Worm (Caenorhabditis elegans) whole organism, early embryonic: ENCODE results near the gene glna-1.

Experiments used
- B0310.2 ChIP-seq: sonication (generic microtip); optimal IDR thresholded peaks from 2 replicates; lab custom pipeline; 2016; ENCODE audit warnings: mild to moderate bottlenecking, missing genetic modification characterization, missing compliant biosample characterization
- F13C5.2 ChIP-seq: sonication (generic microtip); optimal IDR thresholded peaks from 2 replicates; lab custom pipeline; 2017; ENCODE audit warnings: mild to moderate bottlenecking, missing genetic modification characterization, inconsistent platforms, missing compliant biosample characterization
- aly-1 ChIP-seq: sonication (generic microtip); optimal IDR thresholded peaks from 2 replicates; lab custom pipeline; 2016; ENCODE audit warnings: missing genetic modification characterization, missing compliant biosample characterization
- ama-1 ChIP-seq: fragments of 150-350 bp; optimal IDR thresholded peaks from 2 replicates; lab custom pipeline; 2014
- ceh-13 ChIP-seq: fragments of 200-800 bp; sonication (Bioruptor generic); optimal IDR thresholded peaks from 2 replicates; lab custom pipeline; 2018; ENCODE audit warnings: mild to moderate bottlenecking, missing genetic modification characterization, missing compliant biosample characterization
- ceh-36 ChIP-seq: sonication (generic microtip); optimal IDR thresholded peaks from 2 replicates; lab custom pipeline; 2016; ENCODE audit warnings: missing genetic modification characterization, inconsistent platforms, missing compliant biosample characterization
- ets-7 ChIP-seq: sonication (generic microtip); optimal IDR thresholded peaks from 2 replicates; lab custom pipeline; 2016; ENCODE audit warnings: missing genotype, missing genetic modification characterization, missing compliant biosample characterization
- flt-1 ChIP-seq: fragments of 200-800 bp; sonication (Bioruptor generic); IDR thresholded peaks from 2 replicates; pipeline ENCODE4 v1.3.6; 2022; ENCODE audit warnings: missing genetic modification characterization, missing compliant biosample characterization
- hmbx-1 ChIP-seq: sonication (generic microtip); optimal IDR thresholded peaks from 2 replicates; lab custom pipeline; 2016; ENCODE audit warnings: mild to moderate bottlenecking, missing genetic modification characterization, missing compliant biosample characterization
- hmg-4 ChIP-seq: fragments of 200-800 bp; sonication (Bioruptor generic); optimal IDR thresholded peaks from 2 replicates; lab custom pipeline; 2018; ENCODE audit warnings: mild to moderate bottlenecking, missing genetic modification characterization, missing compliant biosample characterization
- hnd-1 ChIP-seq: sonication (generic microtip); optimal IDR thresholded peaks from 2 replicates; lab custom pipeline; 2016; ENCODE audit warnings: missing genetic modification characterization, missing compliant biosample characterization
- pes-1 ChIP-seq: fragments of 200-800 bp; sonication (Bioruptor generic); IDR thresholded peaks from 2 replicates; pipeline ENCODE4 v1.3.6; 2022; ENCODE audit warnings: missing genetic modification reagents, missing genetic modification characterization, missing compliant biosample characterization
- scrt-1 ChIP-seq: fragments of 200-800 bp; sonication (Bioruptor generic); IDR thresholded peaks from 2 replicates; pipeline ENCODE4 v1.3.6; 2022; ENCODE audit warnings: missing genetic modification characterization, missing compliant biosample characterization
- sea-1 ChIP-seq: fragments of 200-800 bp; sonication (Bioruptor generic); conservative IDR thresholded peaks from 2 replicates; pipeline ENCODE4 v1.3.6; 2022; ENCODE audit warnings: missing genetic modification characterization, missing compliant biosample characterization
- tbx-11 ChIP-seq: fragments of 200-800 bp; sonication (Bioruptor generic); IDR thresholded peaks from 2 replicates; pipeline ENCODE4 v1.3.6; 2022; ENCODE audit warnings: missing genetic modification characterization, missing compliant biosample characterization
- tbx-37 ChIP-seq: fragments of 200-800 bp; sonication (Bioruptor generic); conservative IDR thresholded peaks from 2 replicates; pipeline ENCODE4 v1.3.6; 2022; ENCODE audit warnings: missing genetic modification reagents, missing genetic modification characterization, missing compliant biosample characterization
- tra-4 ChIP-seq: sonication (generic microtip); optimal IDR thresholded peaks from 2 replicates; lab custom pipeline; 2017; ENCODE audit warnings: missing genetic modification characterization, missing compliant biosample characterization

glna-1 gene

ce11 chrII:14733424-14733823, at the start of gene glna-1:
TSS of gene glna-1 (minus strand) at chrII:14733524.
- TF ChIP-seq ceh-36 (tag; lab: Kevin White, UChicago) (no peak), F13C5.2 (tag; lab: Kevin White, UChicago) (no peak), sea-1 (GFP tag; lab: Robert Waterston, UW) (no peak), ets-7 (no peak), hmg-4 (GFP tag; lab: Kevin White, UChicago) (no peak), B0310.2 (tag; lab: Kevin White, UChicago) (no peak), hnd-1 (tag; lab: Kevin White, UChicago) (no peak)

- no peak for TF ChIP-seq tbx-37 (GFP tag; lab: Robert Waterston, UW)
Observed at ce11 chrII:14779851-14780250, 46.5 kb upstream of the glna-1 start.

- no peak for TF ChIP-seq hmg-4 (GFP tag; lab: Kevin White, UChicago)
- no peak for TF ChIP-seq ama-1 (lab: Kevin White, UChicago)
- TF ChIP-seq sea-1 (GFP tag; lab: Robert Waterston, UW) = no peak
- no peak for TF ChIP-seq tra-4
- TF ChIP-seq B0310.2 (tag; lab: Kevin White, UChicago) = no peak
- no peak for TF ChIP-seq tbx-37 (GFP tag; lab: Robert Waterston, UW)
- no peak for TF ChIP-seq flt-1
- TF ChIP-seq pes-1 (GFP tag; lab: Robert Waterston, UW) = no peak
- no peak for TF ChIP-seq hnd-1 (tag; lab: Kevin White, UChicago)
- no peak for TF ChIP-seq tbx-11 (GFP tag; lab: Robert Waterston, UW)
- no peak for TF ChIP-seq aly-1
- no peak for TF ChIP-seq F13C5.2 (tag; lab: Kevin White, UChicago)
Observed at ce11 chrII:14778092-14778491, 44.8 kb upstream of the glna-1 start, which contains the start of gene Y54E2A.8. TSS of gene Y54E2A.8 (plus strand) at chrII:14778345.

ce11 chrII:14772956-14773788, 39.8 kb upstream of the glna-1 start, which contains the start of gene Y54E2A.7:
TSS of gene Y54E2A.7 (minus strand) at chrII:14773006.
- TF ChIP-seq scrt-1 = no peak
- no peak for TF ChIP-seq ets-7
- no peak; the same call in 1 of the 2 replicates for TF ChIP-seq pes-1 (GFP tag; lab: Robert Waterston, UW)
- no peak for TF ChIP-seq ceh-13 (GFP tag; lab: Kevin White, UChicago)
- TF ChIP-seq flt-1 = no peak
- TF ChIP-seq sea-1 (GFP tag; lab: Robert Waterston, UW) = no peak
- no peak for TF ChIP-seq tbx-11 (GFP tag; lab: Robert Waterston, UW)
- TF ChIP-seq hnd-1 (tag; lab: Kevin White, UChicago) = no peak

ce11 chrII:14772113-14772512, 38.8 kb upstream of the glna-1 start:
- no peak for TF ChIP-seq flt-1
- no peak for TF ChIP-seq F13C5.2 (tag; lab: Kevin White, UChicago)
- TF ChIP-seq ceh-36 (tag; lab: Kevin White, UChicago) = no peak
- no peak for TF ChIP-seq pes-1 (GFP tag; lab: Robert Waterston, UW)
- no peak for TF ChIP-seq ets-7

ce11 chrII:14771096-14771495, 37.8 kb upstream of the glna-1 start:
- no peak for TF ChIP-seq tbx-11 (GFP tag; lab: Robert Waterston, UW)
- TF ChIP-seq tra-4 = no peak
- TF ChIP-seq tbx-37 (GFP tag; lab: Robert Waterston, UW) = no peak
- TF ChIP-seq hnd-1 (tag; lab: Kevin White, UChicago) = no peak

DNA sequence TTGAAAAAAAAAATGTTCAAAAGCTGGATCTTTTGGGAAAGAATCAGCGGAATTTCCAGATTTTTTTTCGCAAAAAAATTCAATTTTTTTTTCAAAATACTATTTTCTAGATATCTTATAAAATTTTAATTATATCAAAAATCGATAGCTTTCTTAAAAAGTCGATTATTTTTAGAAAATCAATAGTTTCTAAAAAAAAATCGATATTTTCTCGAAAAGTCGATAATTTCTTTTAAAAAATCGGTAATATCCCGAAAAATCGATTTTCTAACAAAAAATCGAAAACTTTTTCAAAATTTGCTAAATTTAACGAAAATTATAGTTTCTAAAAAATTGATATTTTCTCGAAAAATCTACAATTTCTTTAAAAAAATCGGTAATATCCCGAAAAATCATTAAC, 35.5 kb upstream of the glna-1 start:
- TF ChIP-seq B0310.2 (tag; lab: Kevin White, UChicago) (no peak), hmg-4 (GFP tag; lab: Kevin White, UChicago) (no peak), ceh-36 (tag; lab: Kevin White, UChicago) (no peak), ceh-13 (GFP tag; lab: Kevin White, UChicago) (no peak), tbx-11 (GFP tag; lab: Robert Waterston, UW) (no peak), ets-7 (no peak), aly-1 (no peak), F13C5.2 (tag; lab: Kevin White, UChicago) (no peak), tra-4 (no peak), tbx-37 (GFP tag; lab: Robert Waterston, UW) (no peak), hnd-1 (tag; lab: Kevin White, UChicago) (no peak), flt-1 (no peak)

DNA sequence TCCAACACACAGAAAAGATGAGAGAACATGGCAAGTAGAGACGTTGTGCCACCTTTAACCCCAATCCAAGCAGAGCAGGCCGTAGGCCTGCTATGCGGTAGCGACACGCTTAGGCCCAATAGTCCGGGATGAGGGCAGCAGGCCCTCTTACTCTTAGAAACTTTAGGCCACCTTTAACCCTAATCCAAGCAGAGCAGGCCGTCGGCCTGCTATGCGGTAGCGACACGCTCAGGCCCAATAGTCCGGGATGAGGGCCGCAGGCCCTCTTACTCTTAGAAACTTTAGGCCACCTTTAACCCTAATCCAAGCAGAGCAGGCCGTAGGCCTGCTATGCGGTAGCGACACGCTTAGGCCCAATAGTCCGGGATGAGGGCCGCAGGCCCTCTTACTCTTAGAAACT, 32.4 kb upstream of the glna-1 start:
- 0 out of 2 replicates have a peak, but pooled peaks have one; percentile 48 for TF ChIP-seq pes-1 (GFP tag; lab: Robert Waterston, UW)

DNA sequence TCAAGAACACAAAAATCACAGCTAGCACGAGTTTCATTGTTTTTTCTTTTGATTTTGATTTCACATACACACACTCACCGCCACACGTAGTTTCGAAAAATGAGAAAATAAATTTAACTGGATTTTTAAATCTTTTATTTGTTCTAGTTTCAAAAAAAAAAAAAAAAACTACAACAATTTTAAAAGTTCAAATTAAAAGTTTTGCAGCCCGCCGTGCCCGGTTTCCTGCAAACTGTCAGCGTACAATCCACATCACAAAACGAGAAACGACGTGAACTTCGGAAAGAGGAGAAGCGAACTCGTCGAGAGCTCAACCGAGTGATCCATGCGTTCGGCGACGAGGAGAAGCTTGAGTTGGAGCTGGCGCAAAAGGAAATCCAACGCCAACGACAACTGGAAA, 24.4 kb upstream of the glna-1 start, which contains the start of gene Y54E2A.5:
Y54E2A.5 (minus strand) TSS at position 101 of the 400 bp plus-strand sequence.
- TF ChIP-seq hmg-4 (GFP tag; lab: Kevin White, UChicago) (no peak), hmbx-1 (tag; lab: Kevin White, UChicago) (no peak), flt-1 (no peak), ama-1 (lab: Kevin White, UChicago) (no peak), tbx-11 (GFP tag; lab: Robert Waterston, UW) (no peak), F13C5.2 (tag; lab: Kevin White, UChicago) (no peak), pes-1 (GFP tag; lab: Robert Waterston, UW) (no peak), B0310.2 (tag; lab: Kevin White, UChicago) (no peak), sea-1 (GFP tag; lab: Robert Waterston, UW) (no peak), hnd-1 (tag; lab: Kevin White, UChicago) (no peak), ets-7 (no peak), tbx-37 (GFP tag; lab: Robert Waterston, UW) (no peak), ceh-36 (tag; lab: Kevin White, UChicago) (no peak), ceh-13 (GFP tag; lab: Kevin White, UChicago) (no peak)
